Fruit fly (Drosophila melanogaster): ENCODE results near the gene Myo95E.

The Myo95E gene

dm6 chr3R:24161173-24161811, at the start of gene Myo95E, which contains the start of gene TBC1d7:
Gene Myo95E (minus strand): TSS chr3R:24161498.
Gene TBC1d7 (plus strand): TSS chr3R:24161727.
- TF ChIP-seq psq (optimal IDR thresholded peaks at IDR 0.05) (no peak), pan (optimal IDR thresholded peaks at IDR 0.05) (peak; percentile 69)

dm6 chr3R:24206341-24207114, 45.2 kb upstream of the Myo95E start:
- TF ChIP-seq usp (GFP tag; optimal IDR thresholded peaks at IDR 0.05) (no peak), EcR (GFP tag; optimal IDR thresholded peaks at IDR 0.05) (no peak), pan (optimal IDR thresholded peaks at IDR 0.05) (no peak), psq (optimal IDR thresholded peaks at IDR 0.05) (no peak), Dll (optimal IDR thresholded peaks at IDR 0.05) (no peak), CG8478 (optimal IDR thresholded peaks at IDR 0.05) (no peak)

DNA sequence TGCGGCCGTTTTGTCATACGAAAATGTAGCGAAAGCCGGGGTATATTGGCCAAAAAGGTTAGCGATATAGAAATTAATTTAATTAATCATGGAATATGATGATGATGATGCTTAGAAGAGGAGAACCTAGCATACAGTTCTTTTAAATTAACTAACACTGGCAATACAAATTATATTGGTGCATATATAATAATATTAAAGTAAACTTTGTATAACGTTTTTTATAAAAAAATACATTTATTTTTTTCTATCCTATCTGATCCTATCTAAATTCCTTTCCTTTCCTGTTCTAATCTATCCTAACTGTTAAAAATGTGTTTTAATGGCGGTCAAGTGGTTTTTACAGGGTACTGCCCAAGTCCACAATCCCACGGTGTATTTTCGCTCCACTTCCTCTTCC, 44.6 kb upstream of the Myo95E start:
- no peak for TF ChIP-seq EcR (GFP tag; optimal IDR thresholded peaks at IDR 0.05)
- TF ChIP-seq usp (GFP tag; optimal IDR thresholded peaks at IDR 0.05), result no peak
- no peak for TF ChIP-seq psq (optimal IDR thresholded peaks at IDR 0.05)
- TF ChIP-seq pan (optimal IDR thresholded peaks at IDR 0.05), result peak; percentile 90

dm6 chr3R:24205234-24205894, 44.1 kb upstream of the Myo95E start:
- TF ChIP-seq psq (optimal IDR thresholded peaks at IDR 0.05), result no peak
- TF ChIP-seq Dll (optimal IDR thresholded peaks at IDR 0.05), result peak; percentile 38

dm6 chr3R:24204022-24204421, 42.7 kb upstream of the Myo95E start:
- TF ChIP-seq usp (GFP tag; optimal IDR thresholded peaks at IDR 0.05), result no peak
- no peak for TF ChIP-seq psq (optimal IDR thresholded peaks at IDR 0.05)
- no peak for TF ChIP-seq Dll (optimal IDR thresholded peaks at IDR 0.05)
- TF ChIP-seq EcR (GFP tag; optimal IDR thresholded peaks at IDR 0.05), result no peak
- TF ChIP-seq pan (optimal IDR thresholded peaks at IDR 0.05), result no peak
- no peak for TF ChIP-seq CG8478 (optimal IDR thresholded peaks at IDR 0.05)

dm6 chr3R:24203426-24203825, 42.1 kb upstream of the Myo95E start:
- TF ChIP-seq pan (optimal IDR thresholded peaks at IDR 0.05), result no peak
- TF ChIP-seq Dll (optimal IDR thresholded peaks at IDR 0.05), result no peak
- TF ChIP-seq psq (optimal IDR thresholded peaks at IDR 0.05), result no peak
- no peak for TF ChIP-seq usp (GFP tag; optimal IDR thresholded peaks at IDR 0.05)
- TF ChIP-seq EcR (GFP tag; optimal IDR thresholded peaks at IDR 0.05), result no peak
- no peak for TF ChIP-seq CG8478 (optimal IDR thresholded peaks at IDR 0.05)

DNA sequence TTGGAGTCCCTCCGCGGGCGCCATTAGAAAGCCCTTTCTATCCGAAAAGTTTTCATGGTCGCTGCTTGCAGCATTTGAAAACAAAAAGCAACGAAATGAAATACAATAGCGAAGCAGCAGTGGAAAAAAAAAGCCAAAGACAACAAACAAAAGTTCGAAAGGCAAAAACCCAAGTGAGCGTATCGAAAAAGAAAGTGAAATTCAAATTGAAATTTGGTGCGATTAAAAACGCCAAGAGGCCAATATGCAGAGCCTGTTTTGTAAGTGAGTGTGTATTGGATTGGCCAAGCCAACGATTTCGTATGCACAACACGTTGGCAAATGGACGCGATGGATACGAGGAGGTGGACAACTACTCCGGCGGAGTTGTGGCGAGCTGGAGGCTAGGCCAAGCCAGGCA, 41.4 kb upstream of the Myo95E start:
- TF ChIP-seq Dll (optimal IDR thresholded peaks at IDR 0.05), result no peak
- no peak for TF ChIP-seq CG8478 (optimal IDR thresholded peaks at IDR 0.05)
- no peak for TF ChIP-seq psq (optimal IDR thresholded peaks at IDR 0.05)
- no peak for TF ChIP-seq EcR (GFP tag; optimal IDR thresholded peaks at IDR 0.05)
- no peak for TF ChIP-seq usp (GFP tag; optimal IDR thresholded peaks at IDR 0.05)
- no peak for TF ChIP-seq pan (optimal IDR thresholded peaks at IDR 0.05)

- TF ChIP-seq usp (GFP tag; optimal IDR thresholded peaks at IDR 0.05) (no peak), CG8478 (optimal IDR thresholded peaks at IDR 0.05) (no peak), EcR (GFP tag; optimal IDR thresholded peaks at IDR 0.05) (no peak), pan (optimal IDR thresholded peaks at IDR 0.05) (no peak), psq (optimal IDR thresholded peaks at IDR 0.05) (no peak), Dll (optimal IDR thresholded peaks at IDR 0.05) (no peak)
These were observed 32.1 kb upstream of the Myo95E start, which contains the start of the genes SMC6 and CG6204 for dm6 chr3R:24193373-24193879. Gene SMC6 (minus strand): TSS chr3R:24193423. Gene CG6204 (plus strand): TSS chr3R:24193832.

DNA sequence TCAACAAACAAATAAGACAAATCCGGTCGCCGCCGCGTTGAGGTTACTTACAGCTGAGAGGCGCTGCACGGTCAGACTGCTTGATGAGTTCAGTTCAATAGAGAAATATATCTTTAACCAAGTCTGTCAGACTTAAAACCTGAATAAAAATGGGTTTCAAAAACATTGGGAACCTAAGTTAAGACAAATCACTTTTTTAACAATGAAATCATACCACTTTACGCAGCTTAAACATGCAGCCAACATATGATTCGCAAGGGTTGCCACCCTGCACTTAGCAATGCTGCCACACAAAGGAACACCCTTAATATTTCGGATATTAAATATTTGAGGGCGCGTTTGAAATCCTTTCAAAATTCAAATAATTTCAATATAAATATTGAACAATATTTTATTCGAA, 27.3 kb upstream of the Myo95E start, which contains the start of gene CG5515:
TSS of gene CG5515 (minus strand) at position 278 of the 400 bp plus-strand sequence.
- no peak for TF ChIP-seq Dll (optimal IDR thresholded peaks at IDR 0.05)

DNA sequence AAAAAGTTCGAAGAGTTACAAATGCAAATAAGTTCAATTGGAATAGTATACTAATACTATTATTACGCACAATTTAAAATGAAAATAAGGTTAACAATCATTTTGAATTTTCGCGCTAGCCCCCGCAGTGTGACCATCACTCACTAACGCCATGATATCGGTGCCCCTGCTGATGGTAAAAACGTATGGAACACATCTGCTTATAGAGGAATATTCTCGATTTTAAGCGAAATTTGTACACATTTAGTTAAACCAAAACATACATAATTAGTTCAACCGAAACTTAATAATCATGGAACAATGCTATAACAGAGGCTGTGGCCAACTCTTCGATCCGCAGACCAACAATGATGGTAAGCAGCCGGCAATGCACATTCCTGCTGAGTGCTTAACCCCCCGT, 24.9 kb upstream of the Myo95E start, which contains the start of gene mora:
TSS of gene mora (plus strand) at position 172 of the 400 bp plus-strand sequence.
- TF ChIP-seq Dll (optimal IDR thresholded peaks at IDR 0.05) (no peak), EcR (GFP tag; optimal IDR thresholded peaks at IDR 0.05) (no peak), pan (optimal IDR thresholded peaks at IDR 0.05) (no peak), usp (GFP tag; optimal IDR thresholded peaks at IDR 0.05) (no peak), CG8478 (optimal IDR thresholded peaks at IDR 0.05) (no peak), psq (optimal IDR thresholded peaks at IDR 0.05) (no peak)

dm6 chr3R:24172379-24172778, 11.1 kb upstream of the Myo95E start, which contains the start of gene CG13606:
Gene CG13606 (plus strand): TSS chr3R:24172628.
- no peak for TF ChIP-seq pan (optimal IDR thresholded peaks at IDR 0.05)
- no peak for TF ChIP-seq psq (optimal IDR thresholded peaks at IDR 0.05)
- no peak for TF ChIP-seq Dll (optimal IDR thresholded peaks at IDR 0.05)
- no peak for TF ChIP-seq usp (GFP tag; optimal IDR thresholded peaks at IDR 0.05)
- no peak for TF ChIP-seq EcR (GFP tag; optimal IDR thresholded peaks at IDR 0.05)
- TF ChIP-seq CG8478 (optimal IDR thresholded peaks at IDR 0.05), result no peak

DNA sequence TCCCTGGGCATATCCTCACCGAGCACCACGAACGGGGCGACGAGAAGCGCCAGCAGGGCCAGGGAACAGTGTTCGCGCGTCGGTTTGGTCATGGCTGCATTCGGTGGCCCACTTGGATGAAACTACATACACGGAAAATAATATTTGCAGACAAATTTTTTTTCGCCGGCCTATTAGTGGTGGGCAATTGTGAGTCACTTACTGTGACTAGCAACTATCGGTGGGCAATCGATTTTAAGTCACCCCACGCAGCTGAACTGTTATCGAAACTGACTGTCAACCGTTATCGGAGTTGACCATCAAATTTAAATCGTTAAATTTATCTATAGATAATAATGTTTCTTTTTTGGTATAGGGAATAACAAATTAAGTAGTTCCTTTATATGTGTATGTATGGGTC, 8.1 kb upstream of the Myo95E start, which contains the start of gene CG5510:
TSS of gene CG5510 (minus strand) at position 201 of the 400 bp plus-strand sequence.
- TF ChIP-seq CG8478 (optimal IDR thresholded peaks at IDR 0.05) (no peak), EcR (GFP tag; optimal IDR thresholded peaks at IDR 0.05) (no peak), usp (GFP tag; optimal IDR thresholded peaks at IDR 0.05) (no peak), pan (optimal IDR thresholded peaks at IDR 0.05) (no peak), Dll (optimal IDR thresholded peaks at IDR 0.05) (no peak), psq (optimal IDR thresholded peaks at IDR 0.05) (no peak)
